Worm (Caenorhabditis elegans) whole organism, late embryonic: ENCODE data around the gene irk-2.

ENCODE experiments used
- ceh-14 ChIP-seq: sonication (generic microtip); optimal IDR thresholded peaks from 2 replicates; lab custom pipeline; 2016; ENCODE audit warnings: missing genotype, missing genetic modification characterization, missing compliant biosample characterization
- ceh-2 ChIP-seq: sonication (generic microtip); optimal IDR thresholded peaks from 2 replicates; lab custom pipeline; 2016; ENCODE audit warnings: missing genotype, missing genetic modification characterization, missing compliant biosample characterization
- ceh-34 ChIP-seq: sonication (generic microtip); optimal IDR thresholded peaks from 2 replicates; lab custom pipeline; 2016; ENCODE audit warnings: mild to moderate bottlenecking, missing genetic modification characterization, missing compliant biosample characterization
- che-1 ChIP-seq: sonication (generic microtip); optimal IDR thresholded peaks from 2 replicates; lab custom pipeline; 2016; ENCODE audit warnings: mild to moderate bottlenecking, missing genetic modification characterization, missing compliant biosample characterization
- ets-4 ChIP-seq: sonication (generic microtip); optimal IDR thresholded peaks from 2 replicates; lab custom pipeline; 2016; ENCODE audit warnings: missing genetic modification characterization, missing compliant biosample characterization
- eyg-1 ChIP-seq: sonication (generic microtip); optimal IDR thresholded peaks from 2 replicates; lab custom pipeline; 2016; ENCODE audit warnings: missing genotype, missing genetic modification characterization, missing compliant biosample characterization
- hlh-30 ChIP-seq: sonication (generic microtip); optimal IDR thresholded peaks from 2 replicates; lab custom pipeline; 2017; ENCODE audit warnings: antibody characterized with exemption, missing genetic modification characterization, missing compliant biosample characterization; ENCODE audit not compliant: insufficient read depth
- nhr-11 ChIP-seq: fragments of 150-350 bp; optimal IDR thresholded peaks from 2 replicates; lab custom pipeline; 2014; ENCODE audit warnings: missing biosample characterization, missing genetic modification characterization
- npax-4 ChIP-seq: sonication (generic microtip); optimal IDR thresholded peaks from 2 replicates; lab custom pipeline; 2016; ENCODE audit warnings: missing genetic modification characterization, missing compliant biosample characterization
- pat-9 ChIP-seq: fragments of 200-800 bp; sonication (Bioruptor generic); optimal IDR thresholded peaks from 2 replicates; lab custom pipeline; 2018; ENCODE audit warnings: mild to moderate bottlenecking, missing genetic modification characterization, moderate library complexity, missing compliant biosample characterization
- pax-1 ChIP-seq: fragments of 150-350 bp; optimal IDR thresholded peaks from 2 replicates; lab custom pipeline; 2014; ENCODE audit warnings: missing biosample characterization, missing genetic modification characterization
- pha-4 ChIP-seq: fragments of 150-350 bp; optimal IDR thresholded peaks from 2 replicates; lab custom pipeline; 2018; ENCODE audit warnings: missing biosample characterization, missing genetic modification reagents, missing genetic modification characterization
- tbx-7 ChIP-seq: sonication (generic microtip); optimal IDR thresholded peaks from 2 replicates; lab custom pipeline; 2016; ENCODE audit warnings: missing genotype, missing genetic modification characterization, missing compliant biosample characterization

The irk-2 gene

DNA sequence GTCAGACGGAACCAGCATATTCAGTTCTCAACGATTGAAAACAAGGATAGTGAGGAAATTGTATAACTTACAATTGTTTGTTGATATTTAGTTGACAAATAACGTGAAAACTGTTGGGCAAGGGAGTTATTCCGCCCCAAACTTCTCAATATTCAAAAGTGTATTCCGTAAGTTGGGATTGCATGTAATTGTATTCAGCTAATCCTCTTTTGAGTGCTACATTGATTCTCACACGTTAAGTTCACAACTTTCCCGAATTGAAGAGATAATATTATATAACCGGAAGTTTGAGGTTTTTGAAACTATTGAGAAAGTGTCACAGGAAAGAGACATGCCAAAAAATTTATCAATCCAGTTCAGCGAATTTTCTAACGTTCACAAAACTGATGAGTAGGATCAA is 59.5 kb downstream of the irk-2 start, which contains the start of gene ifc-2:
TSS of gene ifc-2 (minus strand) at position 101 of the 400 bp plus-strand sequence.
- no peak for TF ChIP-seq ets-4 (tag; lab: Kevin White, UChicago)
- TF ChIP-seq eyg-1 (tag; lab: Kevin White, UChicago): no peak
- no peak for TF ChIP-seq ceh-2
- no peak for TF ChIP-seq ceh-14 (tag; lab: Kevin White, UChicago)
- no peak for TF ChIP-seq tbx-7
- no peak for TF ChIP-seq nhr-11 (tag; lab: Kevin White, UChicago)
- no peak for TF ChIP-seq pat-9 (tag; lab: Kevin White, UChicago)
- TF ChIP-seq npax-4 (tag; lab: Kevin White, UChicago): no peak
- no peak for TF ChIP-seq hlh-30
- no peak for TF ChIP-seq pha-4 (tag; lab: Kevin White, UChicago)
- no peak for TF ChIP-seq pax-1 (tag; lab: Kevin White, UChicago)
- no peak for TF ChIP-seq che-1 (tag; lab: Kevin White, UChicago)
- TF ChIP-seq ceh-34 (tag; lab: Kevin White, UChicago): no peak
